Worm (Caenorhabditis elegans): Measurements from ENCODE around the gene pbs-3.
A peak's percentile ranks its signal among the peaks of the same experiment; 100 is the strongest.

The pbs-3 gene

ce11 chrII:4945695-4946094 lies 9.5 kb downstream of the pbs-3 start, which contains the start of the genes gldi-11 and ZK546.2 (continued):
- TF ChIP-seq nhr-77 (tag; optimal IDR thresholded peaks at IDR 0.05) = no peak
- TF ChIP-seq lsy-12 (tag; optimal IDR thresholded peaks at IDR 0.05) = no peak
- TF ChIP-seq elt-1 (tag; optimal IDR thresholded peaks at IDR 0.05) = no peak
- no peak for TF ChIP-seq pqm-1 (tag; optimal IDR thresholded peaks at IDR 0.05)
- no peak for TF ChIP-seq jun-1 (tag; optimal IDR thresholded peaks at IDR 0.05)
- no peak for TF ChIP-seq unc-62 (GFP tag; optimal IDR thresholded peaks at IDR 0.05)
- TF ChIP-seq hmg-11 (tag; optimal IDR thresholded peaks at IDR 0.05) = peak; percentile 23
- no peak for TF ChIP-seq ztf-4 (tag; optimal IDR thresholded peaks at IDR 0.05)
- TF ChIP-seq ceh-82 (tag; optimal IDR thresholded peaks at IDR 0.05) = no peak

DNA sequence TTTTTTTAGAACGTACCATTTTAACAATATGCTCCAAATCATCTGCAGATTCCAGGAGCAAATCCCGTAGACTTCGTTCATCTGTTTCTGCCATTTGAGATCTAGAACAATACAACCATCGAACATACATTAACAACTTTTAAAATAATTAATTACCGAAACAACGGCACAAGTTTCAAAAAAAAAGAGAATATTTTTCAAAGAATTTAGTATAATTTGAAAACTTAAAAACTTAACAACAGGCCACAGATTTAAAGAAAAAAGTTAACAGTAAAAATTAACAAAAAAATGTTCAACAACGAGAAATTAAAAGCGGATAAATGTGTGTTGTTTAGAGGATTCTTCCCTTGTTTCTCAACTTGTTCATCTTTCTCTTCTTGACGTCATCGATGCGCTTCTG lies 11.4 kb downstream of the pbs-3 start, which contains the start of gene mdt-4:
mdt-4 (minus strand) TSS at position 101 of the 400 bp plus-strand sequence.
- TF ChIP-seq R02D3.7 (tag; optimal IDR thresholded peaks at IDR 0.05) (no peak), ceh-82 (tag; optimal IDR thresholded peaks at IDR 0.05) (no peak), lin-15B (tag; optimal IDR thresholded peaks at IDR 0.05) (no peak), ceh-28 (tag; optimal IDR thresholded peaks at IDR 0.05) (no peak), nhr-67 (tag; optimal IDR thresholded peaks at IDR 0.05) (no peak), nhr-76 (tag; optimal IDR thresholded peaks at IDR 0.05) (no peak), jun-1 (tag; optimal IDR thresholded peaks at IDR 0.05) (no peak), nhr-12 (tag; optimal IDR thresholded peaks at IDR 0.05) (no peak), nhr-28 (tag; optimal IDR thresholded peaks at IDR 0.05) (no peak), nhr-43 (tag; optimal IDR thresholded peaks at IDR 0.05; ENCODE audit: poor library complexity, severe bottlenecking) (no peak), skn-1 (tag; optimal IDR thresholded peaks at IDR 0.05) (no peak), aly-2 (tag; optimal IDR thresholded peaks at IDR 0.05) (no peak), nhr-77 (tag; optimal IDR thresholded peaks at IDR 0.05) (no peak), fkh-10 (GFP tag; optimal IDR thresholded peaks at IDR 0.05) (no peak)

DNA sequence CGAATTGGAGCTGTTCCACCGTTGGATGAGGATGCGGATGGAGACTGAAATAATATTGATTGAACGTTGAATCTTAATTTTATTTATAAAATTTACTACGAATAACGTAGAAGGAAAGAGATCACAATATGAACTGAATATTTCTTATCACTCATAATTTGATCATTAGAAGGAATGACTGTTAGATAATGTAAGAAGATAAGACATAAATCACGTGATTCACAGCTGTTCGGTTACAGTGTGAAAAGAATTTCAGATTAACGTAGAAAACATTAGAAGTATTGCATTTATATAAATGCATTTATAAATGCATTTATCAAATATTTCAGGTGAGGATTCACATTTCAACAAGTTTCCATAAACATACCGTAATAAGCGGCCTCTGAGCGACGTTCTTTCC lies 12.4 kb downstream of the pbs-3 start:
- peak; percentile 24 for TF ChIP-seq pha-4 (tag; optimal IDR thresholded peaks at IDR 0.05)
- TF ChIP-seq elt-2 (tag; optimal IDR thresholded peaks at IDR 0.05) = peak; percentile 96
- no peak for TF ChIP-seq mml-1 (tag; optimal IDR thresholded peaks at IDR 0.05)
- TF ChIP-seq pqm-1 (tag; optimal IDR thresholded peaks at IDR 0.05) = peak; percentile 80

DNA sequence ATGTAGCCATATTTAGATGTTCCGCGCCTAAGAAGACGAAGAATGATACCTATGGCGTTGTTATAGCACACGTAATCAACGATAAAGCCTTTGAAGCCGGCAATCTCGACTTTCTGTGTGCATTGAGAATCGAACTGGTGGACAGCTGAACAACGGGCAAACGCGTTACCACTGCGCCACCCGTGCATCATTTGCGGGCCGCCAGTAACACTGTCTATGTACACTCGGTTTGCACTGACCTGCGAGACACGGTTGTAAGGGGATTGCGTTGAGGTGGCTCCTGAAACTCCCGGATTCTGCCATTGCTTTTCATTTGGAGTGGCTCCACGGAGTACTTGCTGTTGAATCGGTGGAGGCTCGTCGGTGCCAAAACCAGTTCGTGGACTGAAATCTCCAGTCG lies 12.8 kb downstream of the pbs-3 start:
- no peak for TF ChIP-seq elt-2 (tag; optimal IDR thresholded peaks at IDR 0.05)
- peak; percentile 63 for TF ChIP-seq lsy-12 (tag; optimal IDR thresholded peaks at IDR 0.05)
- TF ChIP-seq nhr-25 (tag; optimal IDR thresholded peaks at IDR 0.05) = peak; percentile 47
- TF ChIP-seq nhr-43 (tag; optimal IDR thresholded peaks at IDR 0.05; ENCODE audit: poor library complexity, severe bottlenecking) = peak; percentile 54
- peak; percentile 48 for TF ChIP-seq pha-4 (tag; optimal IDR thresholded peaks at IDR 0.05)
- TF ChIP-seq nhr-76 (tag; optimal IDR thresholded peaks at IDR 0.05) = no peak
- TF ChIP-seq fkh-10 (GFP tag; optimal IDR thresholded peaks at IDR 0.05) = no peak
- peak; percentile 94 for TF ChIP-seq ama-1 (optimal IDR thresholded peaks at IDR 0.05)
- TF ChIP-seq nfya-1 (tag; optimal IDR thresholded peaks at IDR 0.05; ENCODE audit: insufficient read depth) = peak; percentile 52
- TF ChIP-seq aly-2 (tag; optimal IDR thresholded peaks at IDR 0.05) = peak; percentile 20
- peak; percentile 20 for TF ChIP-seq jun-1 (tag; optimal IDR thresholded peaks at IDR 0.05)
- TF ChIP-seq tbx-2 (tag; optimal IDR thresholded peaks at IDR 0.05) = peak; percentile 10
- TF ChIP-seq ceh-28 (tag; optimal IDR thresholded peaks at IDR 0.05) = no peak

DNA sequence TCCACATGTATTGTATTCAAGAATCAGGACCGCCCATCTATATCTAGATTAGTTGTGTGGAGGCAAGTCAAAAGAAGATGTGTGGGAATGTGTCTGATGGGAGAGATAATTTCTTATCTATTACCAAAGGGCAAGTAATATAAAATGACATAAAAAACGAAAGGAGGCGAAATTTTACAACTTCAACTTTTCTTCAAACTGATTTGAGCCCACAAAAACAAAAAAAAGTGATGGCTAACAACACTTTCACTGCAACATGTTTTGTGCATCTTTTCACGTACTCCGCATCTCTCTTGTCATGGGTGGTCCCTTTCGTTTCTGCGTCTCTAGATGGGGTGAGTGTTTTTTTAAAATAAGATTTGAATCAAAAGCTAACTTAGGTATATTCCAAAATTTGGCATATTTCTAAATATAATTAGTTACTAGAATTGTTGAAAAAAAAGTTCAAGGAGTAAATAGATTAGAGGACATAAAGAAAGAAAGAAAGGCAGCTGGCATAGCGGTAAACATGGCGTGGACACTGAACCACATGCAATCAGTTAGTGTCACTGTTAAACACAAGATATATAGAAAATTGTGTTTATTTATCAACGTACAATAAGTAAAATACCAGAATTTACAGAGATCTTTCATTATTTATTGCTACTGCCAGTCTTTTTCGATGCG lies 13.6 kb downstream of the pbs-3 start, which contains the start of gene ZK546.19:
ZK546.19 (plus strand) TSS at position 186 of the 666 bp plus-strand sequence.
- TF ChIP-seq pha-4 (tag; optimal IDR thresholded peaks at IDR 0.05) (peak; percentile 59), nhr-77 (tag; optimal IDR thresholded peaks at IDR 0.05) (no peak), elt-1 (tag; optimal IDR thresholded peaks at IDR 0.05) (peak; percentile 95), ama-1 (optimal IDR thresholded peaks at IDR 0.05) (peak; percentile 24), elt-2 (tag; optimal IDR thresholded peaks at IDR 0.05) (peak; percentile 71), nhr-23 (tag; optimal IDR thresholded peaks at IDR 0.05) (peak; percentile 28), eor-1 (tag; optimal IDR thresholded peaks at IDR 0.05) (no peak), nfya-1 (tag; optimal IDR thresholded peaks at IDR 0.05; ENCODE audit: insufficient read depth) (peak; percentile 23)

ce11 chrII:4941050-4941449 lies 14.2 kb downstream of the pbs-3 start, which contains the start of gene cblc-1:
cblc-1 (minus strand) TSS chrII:4941150.
- TF ChIP-seq nhr-76 (tag; optimal IDR thresholded peaks at IDR 0.05) = no peak
- TF ChIP-seq ztf-11 (tag; optimal IDR thresholded peaks at IDR 0.05) = no peak
- TF ChIP-seq nhr-23 (tag; optimal IDR thresholded peaks at IDR 0.05) = no peak
- TF ChIP-seq nhr-43 (tag; optimal IDR thresholded peaks at IDR 0.05; ENCODE audit: poor library complexity, severe bottlenecking) = no peak
- TF ChIP-seq snpc-4 (tag; optimal IDR thresholded peaks at IDR 0.05) = no peak
- no peak for TF ChIP-seq elt-3 (tag; optimal IDR thresholded peaks at IDR 0.05)
- TF ChIP-seq fkh-10 (GFP tag; optimal IDR thresholded peaks at IDR 0.05) = no peak
- no peak for TF ChIP-seq nhr-237 (tag; optimal IDR thresholded peaks at IDR 0.05)
- no peak for TF ChIP-seq egl-5 (tag; optimal IDR thresholded peaks at IDR 0.05)
- TF ChIP-seq daf-12 (tag; optimal IDR thresholded peaks at IDR 0.05) = no peak
- no peak for TF ChIP-seq unc-62 (GFP tag; optimal IDR thresholded peaks at IDR 0.05)
- no peak for TF ChIP-seq egl-27 (tag; optimal IDR thresholded peaks at IDR 0.05)
